Worm (Caenorhabditis elegans): ENCODE measurements around the gene irld-6.

ce11 chrV:10708346-10708745, 48.3 kb downstream of the irld-6 start:
- TF ChIP-seq ztf-11 (tag; optimal IDR thresholded peaks at IDR 0.05), result no peak
- TF ChIP-seq jun-1 (tag; optimal IDR thresholded peaks at IDR 0.05), result no peak
- TF ChIP-seq fkh-10 (GFP tag; optimal IDR thresholded peaks at IDR 0.05), result no peak
- no peak for TF ChIP-seq lin-15B (tag; optimal IDR thresholded peaks at IDR 0.05)
- no peak for TF ChIP-seq elt-3 (tag; optimal IDR thresholded peaks at IDR 0.05)

Data from whole organism, L3 larva.